Fruit fly (Drosophila melanogaster): ENCODE data around the gene CG12607.

CG12607 gene

DNA sequence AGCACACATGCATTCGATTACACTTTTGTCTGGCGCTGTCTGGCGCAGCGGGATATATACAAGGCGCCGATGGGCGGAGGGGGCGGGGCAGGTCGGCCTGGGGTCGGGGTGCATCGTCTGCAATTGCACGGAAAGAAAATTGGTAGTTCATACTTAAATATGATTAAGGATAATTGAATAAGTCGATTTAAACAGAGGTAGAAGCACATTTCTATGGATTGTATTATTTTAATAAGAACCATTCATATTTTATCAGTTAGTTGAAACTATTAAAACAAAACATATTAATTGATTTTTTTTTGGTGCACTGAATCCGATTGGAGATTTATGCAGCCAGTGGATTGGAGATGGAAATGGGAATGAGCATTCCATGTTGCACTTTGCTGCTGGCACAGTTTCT is 46.5 kb upstream of the CG12607 start (continued):
- TF ChIP-seq Sox102F (GFP tag; optimal IDR thresholded peaks at IDR 0.05) (no peak), svp (GFP tag) (peak; percentile 62), OdsH (GFP tag; optimal IDR thresholded peaks at IDR 0.05) (peak; percentile 15), CG11902 (GFP tag; optimal IDR thresholded peaks at IDR 0.05) (no peak), Ets96B (tag; optimal IDR thresholded peaks at IDR 0.05) (no peak), CG8319 (GFP tag; optimal IDR thresholded peaks at IDR 0.05) (peak; percentile 11), salr (GFP tag; optimal IDR thresholded peaks at IDR 0.05) (no peak), CG3919 (GFP tag; optimal IDR thresholded peaks at IDR 0.05) (peak; percentile 12), Ets21C (GFP tag; optimal IDR thresholded peaks at IDR 0.05) (no peak), CG11762 (GFP tag; optimal IDR thresholded peaks at IDR 0.05; ENCODE audit: insufficient read depth) (no peak), CG8119 (GFP tag; IDR thresholded peaks at IDR 0.05) (0 out of 3 replicates have a peak, but pooled peaks have one; percentile 18), CG7368 (GFP tag; optimal IDR thresholded peaks at IDR 0.05) (no peak), CG1621 (tag; optimal IDR thresholded peaks at IDR 0.05) (no peak), eg (GFP tag; IDR thresholded peaks at IDR 0.05) (no peak)

DNA sequence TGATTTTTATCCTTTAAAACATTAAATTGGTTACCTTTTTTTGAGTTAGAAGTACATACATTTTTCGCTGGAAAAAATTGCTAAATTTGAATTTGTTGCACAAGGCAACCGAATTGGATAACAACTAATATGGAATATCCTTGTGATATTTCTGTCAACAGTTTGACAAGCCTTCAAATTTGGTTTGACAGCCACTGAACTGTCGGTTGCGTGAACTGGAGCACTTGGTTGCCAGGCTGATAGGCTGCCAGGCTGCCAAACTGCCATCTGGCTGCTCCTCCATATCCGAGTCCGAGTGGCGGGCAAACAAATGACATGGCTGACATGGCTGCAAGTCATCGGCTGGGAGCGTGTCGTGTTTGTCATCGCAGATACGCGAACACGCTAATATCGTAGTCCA is 45.1 kb upstream of the CG12607 start:
- TF ChIP-seq Blimp-1 (GFP tag; optimal IDR thresholded peaks at IDR 0.05) (no peak), acj6 (GFP tag; optimal IDR thresholded peaks at IDR 0.05) (no peak), CG11294 (GFP tag; IDR thresholded peaks at IDR 0.05) (no peak), spab (GFP tag; optimal IDR thresholded peaks at IDR 0.05) (no peak), fkh (GFP tag; optimal IDR thresholded peaks at IDR 0.05) (no peak)

DNA sequence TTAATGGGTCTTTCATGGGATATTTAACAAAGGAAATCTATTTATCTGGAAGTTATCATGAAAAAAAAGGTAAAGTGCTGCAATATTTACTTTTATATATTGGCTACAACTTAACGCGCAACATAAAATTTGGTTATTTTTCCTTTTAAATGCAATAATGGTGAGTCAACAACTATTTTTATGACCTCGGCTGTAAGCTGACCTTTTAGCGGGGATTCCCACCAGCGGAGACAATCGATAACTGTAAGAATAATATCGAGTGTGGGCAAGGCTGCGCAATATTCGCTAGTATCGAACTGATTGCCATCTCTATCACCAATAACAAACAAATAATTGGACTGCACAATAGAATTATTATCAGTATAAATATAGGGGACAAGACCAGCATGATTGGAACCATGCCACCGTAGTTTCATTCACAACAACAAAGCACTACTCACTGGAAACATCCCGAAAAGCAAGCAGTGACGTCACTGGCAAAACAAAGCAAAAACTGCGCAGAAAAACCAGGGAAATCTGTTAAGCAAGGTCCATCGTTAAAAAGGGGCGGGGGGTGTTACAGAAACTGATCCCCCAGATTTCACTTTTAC is 43.1 kb upstream of the CG12607 start, which contains the start of gene Syx17:
Syx17 (plus strand) TSS at position 308 of the 590 bp plus-strand sequence.
- TF ChIP-seq Smox (GFP tag; optimal IDR thresholded peaks at IDR 0.05) (peak; percentile 60), svp (GFP tag) (peak; percentile 99), CG11902 (GFP tag; optimal IDR thresholded peaks at IDR 0.05) (peak; percentile 5), acj6 (GFP tag; optimal IDR thresholded peaks at IDR 0.05) (peak; percentile 45), Sox15 (GFP tag; optimal IDR thresholded peaks at IDR 0.05) (no peak), Ets21C (GFP tag; optimal IDR thresholded peaks at IDR 0.05) (peak; percentile 11), Eip78C (GFP tag) (peak; percentile 86), CG34406 (GFP tag; optimal IDR thresholded peaks at IDR 0.05) (peak; percentile 36), vri (GFP tag; optimal IDR thresholded peaks at IDR 0.05) (peak; percentile 25), Sox102F (GFP tag; optimal IDR thresholded peaks at IDR 0.05) (peak; percentile 39), ss (GFP tag; optimal IDR thresholded peaks at IDR 0.05) (peak in 1 of 2 experiments; percentile 3), CG6792 (GFP tag; optimal IDR thresholded peaks at IDR 0.05) (no peak), salr (GFP tag; optimal IDR thresholded peaks at IDR 0.05) (no peak), CG11762 (GFP tag; optimal IDR thresholded peaks at IDR 0.05; ENCODE audit: insufficient read depth) (peak; percentile 12), spab (GFP tag; optimal IDR thresholded peaks at IDR 0.05) (peak; percentile 23), CG6163 (GFP tag; IDR thresholded peaks at IDR 0.05) (peak; percentile 72; the same call in 2 of the 3 replicates), Hr4 (GFP tag; optimal IDR thresholded peaks at IDR 0.05) (peak; percentile 66), esn (GFP tag; optimal IDR thresholded peaks at IDR 0.05) (peak; percentile 61), Lpt (GFP tag; optimal IDR thresholded peaks at IDR 0.05) (peak; percentile 33), pdm3 (GFP tag; optimal IDR thresholded peaks at IDR 0.05) (peak; percentile 54), CG32006 (GFP tag; optimal IDR thresholded peaks at IDR 0.05) (peak; percentile 59), Blimp-1 (GFP tag; optimal IDR thresholded peaks at IDR 0.05) (no peak), Hr38 (GFP tag; optimal IDR thresholded peaks at IDR 0.05) (no peak), topi (GFP tag; optimal IDR thresholded peaks at IDR 0.05) (peak; percentile 41), CG3032 (tag; optimal IDR thresholded peaks at IDR 0.05) (peak; percentile 28), CG6854 (GFP tag; optimal IDR thresholded peaks at IDR 0.05) (no peak), CG8119 (GFP tag; IDR thresholded peaks at IDR 0.05) (peak; percentile 58; the same call in 2 of the 3 replicates), CG8632 (GFP tag; optimal IDR thresholded peaks at IDR 0.05) (peak; percentile 36), CG3919 (GFP tag; optimal IDR thresholded peaks at IDR 0.05) (peak; percentile 62), eg (GFP tag; IDR thresholded peaks at IDR 0.05) (peak; percentile 77), CG10669 (GFP tag; optimal IDR thresholded peaks at IDR 0.05) (peak; percentile 47), CG15336 (GFP tag; IDR thresholded peaks at IDR 0.05) (peak; percentile 67), Eip75B (GFP tag; optimal IDR thresholded peaks at IDR 0.05) (peak; percentile 63), dac (GFP tag; optimal IDR thresholded peaks at IDR 0.05) (no peak), net (GFP tag; optimal IDR thresholded peaks at IDR 0.05) (peak; percentile 63), CG6276 (GFP tag; optimal IDR thresholded peaks at IDR 0.05) (peak; percentile 57), CG4318 (GFP tag; optimal IDR thresholded peaks at IDR 0.05) (no peak), dsx (GFP tag; optimal IDR thresholded peaks at IDR 0.05; ENCODE audit: poor library complexity, severe bottlenecking) (peak; percentile 23), CG11294 (GFP tag; IDR thresholded peaks at IDR 0.05) (peak; percentile 55; the same call in 1 of the 2 replicates)
